Worm (Caenorhabditis elegans): ENCODE measurements around the gene T03F7.7.

T03F7.7 gene

DNA sequence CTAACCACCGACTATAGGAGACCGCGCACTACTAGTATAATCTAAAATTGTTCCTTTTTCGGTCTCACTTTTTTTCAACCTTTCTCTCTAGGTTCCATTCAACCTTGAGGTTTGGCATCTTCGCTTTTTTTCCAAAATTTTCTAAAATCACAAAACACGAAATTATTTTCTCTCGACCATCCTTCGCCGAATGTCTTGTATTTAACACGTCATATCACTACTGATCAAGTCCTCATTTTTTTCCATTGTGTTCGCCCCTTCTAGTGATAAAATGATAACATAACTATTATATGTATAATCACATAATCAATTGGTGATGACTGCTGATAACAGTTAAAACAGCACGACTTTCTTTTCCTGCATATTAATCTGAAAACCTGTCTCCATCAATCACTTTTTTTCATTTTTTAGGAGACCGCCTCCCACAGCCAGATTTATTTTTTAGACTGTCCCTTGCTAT lies at the start of gene T03F7.7:
T03F7.7 (plus strand) TSS at position 410 of the 460 bp plus-strand sequence.
- TF ChIP-seq mab-5 (tag; optimal IDR thresholded peaks at IDR 0.05) (no peak), sem-2 (GFP tag; optimal IDR thresholded peaks at IDR 0.05) (no peak), lsy-2 (tag; optimal IDR thresholded peaks at IDR 0.05) (no peak)

DNA sequence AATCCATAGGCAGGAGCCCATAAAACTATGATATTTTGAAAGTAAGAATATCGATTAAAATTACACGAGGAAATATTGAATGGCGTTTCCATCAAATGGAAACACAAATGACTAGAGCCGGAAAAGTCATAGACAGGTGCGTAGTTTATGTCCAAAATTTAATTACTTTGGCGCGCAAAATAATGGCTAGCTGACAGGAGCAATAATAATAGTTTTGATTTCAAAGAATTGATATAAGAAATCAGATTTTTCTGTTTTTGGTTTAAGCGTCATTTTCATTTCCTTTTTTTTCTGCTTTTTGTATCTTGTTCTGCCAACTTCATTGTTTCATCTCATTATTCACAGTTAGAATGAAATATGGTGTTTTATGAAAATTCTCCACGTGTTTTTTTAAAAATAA lies 48.2 kb upstream of the T03F7.7 start, which contains the start of gene F07B10.4:
F07B10.4 (minus strand) TSS at position 101 of the 400 bp plus-strand sequence.
- no peak for TF ChIP-seq ztf-11 (tag; optimal IDR thresholded peaks at IDR 0.05)
- TF ChIP-seq mls-2 (tag; optimal IDR thresholded peaks at IDR 0.05): no peak
- no peak for TF ChIP-seq sptf-1 (tag; optimal IDR thresholded peaks at IDR 0.05)

DNA sequence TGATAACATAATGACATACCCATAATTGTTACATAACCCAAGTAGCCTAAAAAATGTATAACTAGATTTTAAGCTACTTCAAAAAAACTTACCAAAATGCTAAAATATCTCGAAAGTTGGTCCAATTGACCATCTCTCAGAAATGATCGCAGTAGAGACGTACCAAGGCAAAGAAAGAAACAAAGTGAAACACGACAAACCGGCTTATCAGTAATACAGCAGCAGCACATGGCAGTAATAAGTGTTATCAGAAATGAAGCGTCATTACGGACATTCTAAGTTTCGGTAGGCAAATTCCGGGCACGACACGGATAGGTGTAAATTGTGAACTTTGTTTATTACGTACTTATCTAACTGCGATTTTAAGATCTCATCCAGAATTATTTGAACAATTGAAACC lies 45.7 kb upstream of the T03F7.7 start, which contains the start of gene cln-3.1:
cln-3.1 (minus strand) TSS at position 171 of the 400 bp plus-strand sequence.
- no peak for TF ChIP-seq hlh-1 (tag; optimal IDR thresholded peaks at IDR 0.05)
- TF ChIP-seq mab-5 (tag; optimal IDR thresholded peaks at IDR 0.05): no peak
- no peak for TF ChIP-seq elt-1 (tag; optimal IDR thresholded peaks at IDR 0.05; ENCODE audit: borderline replicate concordance, insufficient read depth)
- no peak for TF ChIP-seq bed-3 (GFP tag; optimal IDR thresholded peaks at IDR 0.05)
- TF ChIP-seq ceh-43 (GFP tag; optimal IDR thresholded peaks at IDR 0.05): no peak
- TF ChIP-seq M03D4.4 (tag; optimal IDR thresholded peaks at IDR 0.05): no peak
- no peak for TF ChIP-seq ceh-39 (tag; optimal IDR thresholded peaks at IDR 0.05)
- no peak for TF ChIP-seq nhr-12 (tag; optimal IDR thresholded peaks at IDR 0.05)
- no peak for TF ChIP-seq nhr-237 (tag; optimal IDR thresholded peaks at IDR 0.05)
- no peak for TF ChIP-seq ceh-83 (GFP tag; optimal IDR thresholded peaks at IDR 0.05)
- TF ChIP-seq mep-1 (tag; optimal IDR thresholded peaks at IDR 0.05): no peak
- no peak for TF ChIP-seq blmp-1 (tag; optimal IDR thresholded peaks at IDR 0.05)
- TF ChIP-seq nhr-28 (tag; optimal IDR thresholded peaks at IDR 0.05): no peak
- no peak for TF ChIP-seq mls-2 (tag; optimal IDR thresholded peaks at IDR 0.05)
- TF ChIP-seq sem-2 (GFP tag; optimal IDR thresholded peaks at IDR 0.05): no peak

DNA sequence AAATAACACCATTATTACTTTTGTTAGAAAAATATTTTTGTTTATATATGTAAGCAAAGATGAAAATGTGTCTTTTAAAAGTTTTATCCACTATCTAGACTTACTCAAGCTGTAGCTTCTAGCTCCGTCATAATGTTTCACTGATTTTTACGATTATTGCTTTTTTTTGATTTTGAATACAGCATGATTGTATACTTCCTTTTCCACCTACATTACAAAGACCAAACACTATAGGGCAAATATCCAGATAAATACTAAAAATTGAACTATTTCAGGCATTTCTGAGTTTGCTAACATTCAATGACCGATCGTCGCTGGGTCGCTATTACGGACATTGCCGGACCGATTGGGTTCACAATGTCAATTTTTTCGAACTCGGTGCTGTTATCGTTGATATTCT lies 44.5 kb upstream of the T03F7.7 start, which contains the start of gene str-116:
str-116 (plus strand) TSS at position 301 of the 400 bp plus-strand sequence.
- TF ChIP-seq unc-120 (tag; optimal IDR thresholded peaks at IDR 0.05; ENCODE audit: poor library complexity, severe bottlenecking) (no peak), blmp-1 (tag; optimal IDR thresholded peaks at IDR 0.05) (no peak), mab-5 (tag; optimal IDR thresholded peaks at IDR 0.05) (no peak), bed-3 (GFP tag; optimal IDR thresholded peaks at IDR 0.05) (no peak), elt-3 (tag; optimal IDR thresholded peaks at IDR 0.05) (no peak), nhr-237 (tag; optimal IDR thresholded peaks at IDR 0.05) (no peak), ceh-83 (GFP tag; optimal IDR thresholded peaks at IDR 0.05) (no peak), tbx-8 (GFP tag; optimal IDR thresholded peaks at IDR 0.05) (no peak)

DNA sequence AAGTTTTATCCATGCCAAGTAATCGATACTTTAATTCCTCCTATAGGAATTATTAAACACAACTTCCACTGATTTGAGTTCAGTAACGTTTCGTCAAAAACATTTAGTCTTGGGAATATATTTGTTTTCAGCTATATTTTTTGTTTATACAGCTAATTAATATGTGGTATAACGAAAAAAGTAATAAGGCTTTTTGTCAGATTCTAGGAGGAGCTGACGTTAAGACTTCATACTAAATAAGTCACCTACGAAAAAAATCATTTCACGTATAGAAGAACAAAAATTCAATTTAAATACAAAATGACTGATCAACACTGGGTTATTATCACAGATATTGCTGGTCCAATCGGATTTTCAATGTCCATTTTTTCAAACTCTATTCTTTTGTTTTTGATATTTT lies 42.4 kb upstream of the T03F7.7 start, which contains the start of gene str-115:
str-115 (plus strand) TSS at position 301 of the 400 bp plus-strand sequence.
- no peak for TF ChIP-seq M03D4.4 (tag; optimal IDR thresholded peaks at IDR 0.05)
- TF ChIP-seq mls-2 (tag; optimal IDR thresholded peaks at IDR 0.05): no peak
- TF ChIP-seq nhr-12 (tag; optimal IDR thresholded peaks at IDR 0.05): no peak
- TF ChIP-seq unc-120 (tag; optimal IDR thresholded peaks at IDR 0.05; ENCODE audit: poor library complexity, severe bottlenecking): no peak
- TF ChIP-seq pha-4 (tag; optimal IDR thresholded peaks at IDR 0.05): no peak
- no peak for TF ChIP-seq tbx-8 (GFP tag; optimal IDR thresholded peaks at IDR 0.05)
- TF ChIP-seq unc-39 (tag; optimal IDR thresholded peaks at IDR 0.05): no peak
- no peak for TF ChIP-seq blmp-1 (tag; optimal IDR thresholded peaks at IDR 0.05)

DNA sequence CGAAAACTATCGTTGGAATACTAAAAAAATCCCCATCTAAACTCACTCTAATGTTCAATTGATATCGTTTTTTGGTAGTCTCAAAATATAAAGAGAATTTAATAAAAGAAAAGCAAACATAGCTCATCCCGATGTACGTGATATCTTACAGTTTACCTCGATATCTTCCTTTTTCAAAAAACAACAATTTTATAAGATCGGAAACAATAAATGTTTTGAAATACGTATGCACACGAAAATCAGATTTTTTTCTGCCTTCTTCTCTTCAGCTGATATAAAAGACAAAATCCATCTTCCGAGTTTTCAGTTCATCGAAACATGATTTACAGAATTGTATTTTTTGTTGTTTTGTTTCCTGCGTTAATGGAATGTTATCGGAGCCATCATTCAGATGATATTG lies 40.2 kb upstream of the T03F7.7 start, which contains the start of gene clec-222:
clec-222 (plus strand) TSS at position 301 of the 400 bp plus-strand sequence.
- TF ChIP-seq ces-1 (GFP tag; optimal IDR thresholded peaks at IDR 0.05) (no peak), ceh-83 (GFP tag; optimal IDR thresholded peaks at IDR 0.05) (no peak), flh-1 (GFP tag; optimal IDR thresholded peaks at IDR 0.05) (no peak)

DNA sequence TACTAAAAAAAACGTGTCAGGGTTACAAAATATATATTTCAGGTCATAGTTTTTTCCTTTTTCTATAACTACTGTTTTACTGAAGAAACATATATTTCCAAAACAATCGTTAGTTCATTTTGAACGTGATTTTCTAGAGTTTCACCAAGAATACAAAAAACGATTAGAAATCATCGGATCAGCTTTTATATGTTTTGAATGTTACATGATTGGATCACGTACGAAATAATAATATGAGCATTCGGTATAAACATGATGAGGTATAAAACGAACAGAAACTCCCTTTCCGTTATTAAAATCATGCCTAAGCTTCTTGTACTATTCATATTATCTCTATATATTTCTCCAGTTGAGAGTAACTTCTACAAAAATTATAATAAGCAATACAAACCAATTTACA lies 38.4 kb upstream of the T03F7.7 start, which contains the start of gene clec-223:
clec-223 (plus strand) TSS at position 301 of the 400 bp plus-strand sequence.
- TF ChIP-seq unc-62 (GFP tag; optimal IDR thresholded peaks at IDR 0.05) (no peak), nhr-237 (tag; optimal IDR thresholded peaks at IDR 0.05) (no peak), tbx-8 (GFP tag; optimal IDR thresholded peaks at IDR 0.05) (no peak), ceh-39 (tag; optimal IDR thresholded peaks at IDR 0.05) (no peak), mls-2 (tag; optimal IDR thresholded peaks at IDR 0.05) (no peak), cnd-1 (tag; optimal IDR thresholded peaks at IDR 0.05) (no peak), elt-1 (tag; optimal IDR thresholded peaks at IDR 0.05; ENCODE audit: borderline replicate concordance, insufficient read depth) (no peak), ces-1 (GFP tag; optimal IDR thresholded peaks at IDR 0.05) (no peak), pha-4 (tag; optimal IDR thresholded peaks at IDR 0.05) (no peak), nhr-28 (tag; optimal IDR thresholded peaks at IDR 0.05) (no peak), blmp-1 (tag; optimal IDR thresholded peaks at IDR 0.05) (no peak), lsy-2 (tag; optimal IDR thresholded peaks at IDR 0.05) (no peak), M03D4.4 (tag; optimal IDR thresholded peaks at IDR 0.05) (no peak), zip-8 (tag; optimal IDR thresholded peaks at IDR 0.05) (no peak), ceh-83 (GFP tag; optimal IDR thresholded peaks at IDR 0.05) (no peak), elt-3 (tag; optimal IDR thresholded peaks at IDR 0.05) (no peak), ztf-11 (tag; optimal IDR thresholded peaks at IDR 0.05) (no peak), nhr-76 (tag; optimal IDR thresholded peaks at IDR 0.05) (no peak), unc-120 (tag; optimal IDR thresholded peaks at IDR 0.05; ENCODE audit: poor library complexity, severe bottlenecking) (no peak)

All from whole organism, mixed stage, embryonic.